Fruit fly (Drosophila melanogaster) whole organism, wandering third instar larva: Measurements from ENCODE around the gene CG32081.

Experiments
- Abd-B ChIP-seq: fragments of >200 bp; optimal IDR thresholded peaks from 2 replicates; lab custom pipeline; 2017; ENCODE audit warnings: missing biosample characterization, missing genetic modification characterization
- CG32264 ChIP-seq: fragments of 200-800 bp; sonication (Bioruptor generic); optimal IDR thresholded peaks from 2 replicates; lab custom pipeline; 2016; ENCODE audit warnings: missing biosample characterization, missing genetic modification characterization
- CG9705 ChIP-seq: fragments of 200-800 bp; sonication (Bioruptor generic); optimal IDR thresholded peaks from 2 replicates; lab custom pipeline; 2018; ENCODE audit warnings: missing biosample characterization, mild to moderate bottlenecking, missing genetic modification characterization
- CrebA ChIP-seq: fragments of 200-800 bp; sonication (Bioruptor generic); optimal IDR thresholded peaks from 2 replicates; lab custom pipeline; 2016; ENCODE audit warnings: missing biosample characterization, mild to moderate bottlenecking, missing genetic modification characterization, borderline replicate concordance
- Dfd ChIP-seq: fragments of >200 bp; optimal IDR thresholded peaks from 2 replicates; lab custom pipeline; 2017; ENCODE audit warnings: missing biosample characterization, missing genetic modification characterization
- GATAd ChIP-seq: sonication (Bioruptor generic); optimal IDR thresholded peaks from 2 replicates; lab custom pipeline; 2016; ENCODE audit warnings: missing biosample characterization, missing genetic modification characterization
- HLH106 ChIP-seq: fragments of 200-800 bp; optimal IDR thresholded peaks from 3 replicates; lab custom pipeline; 2019; ENCODE audit warnings: missing biosample characterization, mild to moderate bottlenecking, missing genetic modification characterization, moderate library complexity
- Hnf4 ChIP-seq: fragments of 200-800 bp; sonication (Bioruptor generic); optimal IDR thresholded peaks from 2 replicates; lab custom pipeline; 2016; ENCODE audit warnings: missing biosample characterization, mild to moderate bottlenecking, missing genetic modification characterization
- Hr78 ChIP-seq: fragments of >200 bp; optimal IDR thresholded peaks from 2 replicates; lab custom pipeline; 2017; ENCODE audit warnings: missing biosample characterization, missing genetic modification characterization
- Hr83 ChIP-seq: fragments of 200-300 bp; sonication (Bioruptor generic); optimal IDR thresholded peaks from 2 replicates; lab custom pipeline; 2016; ENCODE audit warnings: missing biosample characterization, mild to moderate bottlenecking, missing genetic modification characterization, moderate library complexity; ENCODE audit not compliant: poor library complexity, severe bottlenecking
- Jra ChIP-seq: sonication (Bioruptor generic); optimal IDR thresholded peaks from 2 replicates; lab custom pipeline; 2016; ENCODE audit warnings: missing biosample characterization, missing genetic modification characterization
- Mio ChIP-seq: sonication (Bioruptor generic); optimal IDR thresholded peaks from 2 replicates; lab custom pipeline; 2016; ENCODE audit warnings: missing biosample characterization, missing genetic modification characterization
- Myc ChIP-seq: fragments of >200 bp; optimal IDR thresholded peaks from 2 replicates; lab custom pipeline; 2017
- N ChIP-seq: fragments of >200 bp; optimal IDR thresholded peaks from 2 replicates; lab custom pipeline; 2018; ENCODE audit warnings: missing biosample characterization, missing external identifiers, missing genetic modification characterization
- OdsH ChIP-seq: fragments of 200-800 bp; sonication (Bioruptor generic); optimal IDR thresholded peaks from 2 replicates; lab custom pipeline; 2016; ENCODE audit warnings: missing biosample characterization, mild to moderate bottlenecking, missing genetic modification characterization
- Rel ChIP-seq, 2 experiments: fragments of 200-800 bp; sonication (Bioruptor generic) in 1 of 2; optimal IDR thresholded peaks; 2 replicates in 1 of 2; 3 replicates in 1 of 2; lab custom pipeline; 2016 to 2019; ENCODE audit warnings: mild to moderate bottlenecking in 2 of 2, missing biosample characterization in 2 of 2, missing genetic modification characterization in 2 of 2, moderate library complexity in 1 of 2
- Sp1 ChIP-seq: fragments of 200-800 bp; sonication (Bioruptor generic); optimal IDR thresholded peaks from 3 replicates; lab custom pipeline; 2019; ENCODE audit warnings: missing biosample characterization, mild to moderate bottlenecking, missing genetic modification characterization, moderate library complexity
- Vsx2 ChIP-seq: fragments of 200-300, 225-300 bp; sonication (Bioruptor generic); optimal IDR thresholded peaks from 2 replicates; lab custom pipeline; 2018; ENCODE audit warnings: missing biosample characterization, missing genetic modification characterization; ENCODE audit not compliant: partially characterized antibody
- br ChIP-seq: fragments of 200-800 bp; sonication (Bioruptor generic); optimal IDR thresholded peaks from 2 replicates; lab custom pipeline; 2016; ENCODE audit warnings: missing biosample characterization, missing genetic modification characterization
- brk ChIP-seq: fragments of 200-800 bp; sonication (Bioruptor generic); optimal IDR thresholded peaks from 2 replicates; lab custom pipeline; 2016; ENCODE audit warnings: missing biosample characterization, mild to moderate bottlenecking, missing genetic modification characterization
- dl ChIP-seq, 2 experiments: fragments of 175-275, 200-275 bp in 1 of 2; fragments of 200-275 bp in 1 of 2; sonication (Bioruptor generic); optimal IDR thresholded peaks; lab custom pipeline; 2018; ENCODE audit warnings: mild to moderate bottlenecking in 2 of 2, missing biosample characterization in 2 of 2, missing genetic modification characterization in 2 of 2, moderate library complexity in 2 of 2; ENCODE audit not compliant: partially characterized antibody in 2 of 2, insufficient read depth in 1 of 2
- dmrt93B ChIP-seq: fragments of 200-800 bp; sonication (Bioruptor generic); optimal IDR thresholded peaks from 2 replicates; lab custom pipeline; 2018; ENCODE audit warnings: missing biosample characterization, mild to moderate bottlenecking, missing genetic modification characterization
- dsf ChIP-seq: sonication (Bioruptor generic); optimal IDR thresholded peaks from 2 replicates; lab custom pipeline; 2016; ENCODE audit warnings: missing biosample characterization, missing genetic modification characterization, borderline replicate concordance
- ey ChIP-seq: fragments of 200-800 bp; sonication (Bioruptor generic); optimal IDR thresholded peaks from 2 replicates; lab custom pipeline; 2016; ENCODE audit warnings: missing biosample characterization, missing genetic modification characterization
- foxo ChIP-seq, 2 experiments: fragments of 200-800 bp; sonication (Bioruptor generic); optimal IDR thresholded peaks; 2 replicates in 1 of 2; 3 replicates in 1 of 2; lab custom pipeline; 2016 to 2017; ENCODE audit warnings: missing biosample characterization in 2 of 2, missing genetic modification characterization in 2 of 2
- fru ChIP-seq: fragments of 200-800 bp; sonication (Bioruptor generic); optimal IDR thresholded peaks from 3 replicates; lab custom pipeline; 2016; ENCODE audit warnings: missing biosample characterization, mild to moderate bottlenecking, missing genetic modification characterization
- h ChIP-seq: fragments of 200-800 bp; sonication (Bioruptor generic); optimal IDR thresholded peaks from 3 replicates; lab custom pipeline; 2016; ENCODE audit warnings: missing biosample characterization, mild to moderate bottlenecking, missing genetic modification characterization
- lola ChIP-seq: fragments of >200 bp; optimal IDR thresholded peaks from 2 replicates; lab custom pipeline; 2017; ENCODE audit warnings: missing biosample characterization, missing genetic modification characterization
- pan ChIP-seq: fragments of >200 bp; optimal IDR thresholded peaks from 2 replicates; lab custom pipeline; 2017
- psq ChIP-seq: fragments of 200-800 bp; sonication (Bioruptor generic); optimal IDR thresholded peaks from 3 replicates; lab custom pipeline; 2017; ENCODE audit warnings: missing biosample characterization, mild to moderate bottlenecking, missing genetic modification characterization, moderate library complexity
- rgr ChIP-seq: fragments of 200-800 bp; sonication (Bioruptor generic); optimal IDR thresholded peaks from 3 replicates; lab custom pipeline; 2016; ENCODE audit warnings: missing biosample characterization, mild to moderate bottlenecking, missing genetic modification characterization
- sv ChIP-seq: fragments of 200-800 bp; sonication (Bioruptor generic); optimal IDR thresholded peaks from 3 replicates; lab custom pipeline; 2016; ENCODE audit warnings: missing biosample characterization, missing genetic modification characterization
- tai ChIP-seq: sonication (Bioruptor generic); optimal IDR thresholded peaks from 2 replicates; lab custom pipeline; 2016; ENCODE audit warnings: missing biosample characterization, missing genetic modification characterization
- usp ChIP-seq: fragments of >200 bp; optimal IDR thresholded peaks from 2 replicates; lab custom pipeline; 2017; ENCODE audit warnings: missing biosample characterization, missing genetic modification characterization
- woc ChIP-seq: sonication (Bioruptor generic); optimal IDR thresholded peaks from 2 replicates; lab custom pipeline; 2016; ENCODE audit warnings: missing biosample characterization, mild to moderate bottlenecking, missing genetic modification characterization

Gene CG32081

dm6 chr3L:11064689-11065088 is 37.3 kb downstream of the CG32081 start, which contains the start of the genes CG32075, CG45101 and SuUR:
CG32075 (minus strand) TSS chr3L:11064941.
CG45101 (plus strand) TSS chr3L:11064991.
SuUR (plus strand) TSS chr3L:11064991.
- peak; percentile 88 for TF ChIP-seq Jra (GFP tag; lab: Kevin White, UChicago)
- peak; percentile 98 for TF ChIP-seq Myc (lab: Kevin White, UChicago)
- TF ChIP-seq HLH106 (tag; lab: Kevin White, UChicago), result peak; percentile 89
- TF ChIP-seq dmrt93B (GFP tag; lab: Kevin White, UChicago), result no peak
- TF ChIP-seq Dfd, result no peak
- no peak for TF ChIP-seq CrebA
- TF ChIP-seq Abd-B (GFP tag; lab: Kevin White, UChicago), result no peak
- peak; percentile 85 for TF ChIP-seq CG9705 (GFP tag; lab: Kevin White, UChicago)
- TF ChIP-seq Mio (GFP tag; lab: Kevin White, UChicago), result no peak
- TF ChIP-seq OdsH (GFP tag; lab: Kevin White, UChicago), result peak; percentile 87
- TF ChIP-seq sv (GFP tag; lab: Kevin White, UChicago), result peak; percentile 90
- TF ChIP-seq foxo (GFP tag; optimal IDR thresholded peaks at IDR 0.05; lab: Kevin White, UChicago), result peak; percentile 43 to 90
- TF ChIP-seq dl (GFP tag; optimal IDR thresholded peaks at IDR 0.05; lab: Kevin White, UChicago; ENCODE audit: insufficient read depth in 1 of 2, partially characterized antibody in 2 of 2), result no peak
- peak; percentile 93 for TF ChIP-seq Hnf4
- peak; percentile 87 for TF ChIP-seq dsf
- TF ChIP-seq br (GFP tag; lab: Kevin White, UChicago), result peak; percentile 85
- TF ChIP-seq h (GFP tag; lab: Kevin White, UChicago), result peak; percentile 92
- TF ChIP-seq woc (GFP tag; lab: Kevin White, UChicago), result peak; percentile 94
- TF ChIP-seq CG32264 (GFP tag; lab: Kevin White, UChicago), result peak; percentile 41
- TF ChIP-seq GATAd, result peak; percentile 74
- TF ChIP-seq pan (lab: Kevin White, UChicago), result no peak
- TF ChIP-seq Rel (GFP tag; optimal IDR thresholded peaks at IDR 0.05; lab: Kevin White, UChicago), result no peak
- TF ChIP-seq Rel (tag; optimal IDR thresholded peaks at IDR 0.05; lab: Kevin White, UChicago), result peak; percentile 46
- TF ChIP-seq Hr78 (GFP tag; lab: Kevin White, UChicago), result no peak
- TF ChIP-seq Sp1 (GFP tag; lab: Kevin White, UChicago), result peak; percentile 78
- peak; percentile 90 for TF ChIP-seq ey (GFP tag; lab: Kevin White, UChicago)
- peak; percentile 65 for TF ChIP-seq Hr83 (GFP tag; lab: Kevin White, UChicago)
- peak; percentile 92 for TF ChIP-seq rgr (GFP tag; lab: Kevin White, UChicago)
- no peak for TF ChIP-seq usp (GFP tag; lab: Kevin White, UChicago)
- TF ChIP-seq psq, result peak; percentile 80
- peak; percentile 85 for TF ChIP-seq fru (GFP tag; lab: Kevin White, UChicago)
- no peak for TF ChIP-seq tai (GFP tag; lab: Kevin White, UChicago)

DNA sequence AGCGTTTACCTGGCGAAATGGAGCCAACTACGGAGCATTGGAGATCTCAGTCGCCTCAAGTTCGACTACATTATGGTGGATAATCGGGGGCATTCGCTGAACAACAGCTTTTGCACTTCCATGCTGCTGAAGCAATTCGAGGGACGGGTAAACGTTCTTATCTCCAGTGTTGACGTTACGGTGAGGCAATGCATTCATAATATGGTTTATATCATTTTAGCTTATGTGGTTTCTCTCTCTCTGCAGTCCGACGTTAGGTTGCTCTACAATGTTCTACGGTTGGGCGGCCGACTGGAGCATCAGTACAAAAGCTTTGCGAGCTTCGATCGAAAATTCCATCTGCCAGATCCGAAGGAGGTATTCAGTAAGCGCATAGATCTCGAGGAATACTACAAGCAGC is 38.5 kb downstream of the CG32081 start:
- TF ChIP-seq Jra (GFP tag; lab: Kevin White, UChicago), result no peak
- TF ChIP-seq Hr78 (GFP tag; lab: Kevin White, UChicago), result no peak
- no peak for TF ChIP-seq Rel (GFP tag; optimal IDR thresholded peaks at IDR 0.05; lab: Kevin White, UChicago)
- TF ChIP-seq Rel (tag; optimal IDR thresholded peaks at IDR 0.05; lab: Kevin White, UChicago), result peak; percentile 34
- TF ChIP-seq CrebA, result no peak
- TF ChIP-seq lola (GFP tag; lab: Kevin White, UChicago), result no peak
- no peak for TF ChIP-seq sv (GFP tag; lab: Kevin White, UChicago)
- TF ChIP-seq dsf, result no peak

- no peak for TF ChIP-seq sv (GFP tag; lab: Kevin White, UChicago)
- TF ChIP-seq Vsx2 (GFP tag; lab: Kevin White, UChicago), result no peak
- TF ChIP-seq brk, result no peak
- no peak for TF ChIP-seq br (GFP tag; lab: Kevin White, UChicago)
- TF ChIP-seq CG32264 (GFP tag; lab: Kevin White, UChicago), result no peak
- TF ChIP-seq Hr83 (GFP tag; lab: Kevin White, UChicago), result no peak
- no peak for TF ChIP-seq N (GFP tag; lab: Kevin White, UChicago)
- no peak for TF ChIP-seq h (GFP tag; lab: Kevin White, UChicago)
- TF ChIP-seq pan (lab: Kevin White, UChicago), result no peak
- TF ChIP-seq CG9705 (GFP tag; lab: Kevin White, UChicago), result no peak
- no peak for TF ChIP-seq Abd-B (GFP tag; lab: Kevin White, UChicago)
- no peak for TF ChIP-seq HLH106 (tag; lab: Kevin White, UChicago)
- no peak for TF ChIP-seq ey (GFP tag; lab: Kevin White, UChicago)
Measured at dm6 chr3L:11069764-11070163, 42.4 kb downstream of the CG32081 start, which contains the start of gene CG6310. CG6310 (minus strand) TSS chr3L:11069864.
